Fruit fly (Drosophila melanogaster) whole organism, adult: ENCODE data around the gene Ugt36D1.

Experiments
- CG12768 ChIP-seq: fragments of 200-800 bp; sonication (Bioruptor generic); optimal IDR thresholded peaks from 2 replicates; lab custom pipeline; 2017; ENCODE audit warnings: missing biosample characterization, missing genetic modification characterization, mild to moderate bottlenecking, moderate library complexity, missing genetic modification reagents
- CG33017 ChIP-seq: fragments of 200-800 bp; sonication (Bioruptor generic); optimal IDR thresholded peaks from 2 replicates; lab custom pipeline; 2018; ENCODE audit warnings: missing biosample characterization, mild to moderate bottlenecking, missing genetic modification characterization, moderate library complexity
- CG5204 ChIP-seq: fragments of 200-800 bp; sonication (Bioruptor generic); optimal IDR thresholded peaks from 2 replicates; lab custom pipeline; 2016; ENCODE audit warnings: missing biosample characterization, missing genetic modification characterization
- CG7101 ChIP-seq: fragments of 200-800 bp; sonication (Bioruptor generic); optimal IDR thresholded peaks from 2 replicates; lab custom pipeline; 2018; ENCODE audit warnings: missing biosample characterization, mild to moderate bottlenecking, missing genetic modification characterization, moderate library complexity
- Clk ChIP-seq: fragments of 200-800 bp; sonication (Bioruptor generic); optimal IDR thresholded peaks from 2 replicates; lab custom pipeline; 2017; ENCODE audit warnings: missing biosample characterization, missing genetic modification characterization
- Crg-1 ChIP-seq: fragments of 200-800 bp; sonication (Bioruptor generic); optimal IDR thresholded peaks from 2 replicates; lab custom pipeline; 2016; ENCODE audit warnings: missing biosample characterization, missing genetic modification characterization
- Mnt ChIP-seq: fragments of 200-800 bp; sonication (Bioruptor generic); optimal IDR thresholded peaks from 2 replicates; lab custom pipeline; 2016; ENCODE audit warnings: missing biosample characterization, mild to moderate bottlenecking, missing genetic modification characterization
- kay ChIP-seq: fragments of 200-800 bp; sonication (Bioruptor generic); peaks from one replicate; lab custom pipeline; 2016; ENCODE audit warnings: missing biosample characterization, missing genetic modification characterization, borderline replicate concordance
- pad ChIP-seq: fragments of 200-800 bp; sonication (Bioruptor generic); optimal IDR thresholded peaks from 3 replicates; lab custom pipeline; 2017; ENCODE audit warnings: missing biosample characterization, missing genetic modification characterization, mild to moderate bottlenecking, moderate library complexity, missing genetic modification reagents
- tj ChIP-seq: fragments of 200-800 bp; sonication (Bioruptor generic); optimal IDR thresholded peaks from 3 replicates; lab custom pipeline; 2017; ENCODE audit warnings: missing biosample characterization, mild to moderate bottlenecking, missing genetic modification characterization, moderate library complexity

DNA sequence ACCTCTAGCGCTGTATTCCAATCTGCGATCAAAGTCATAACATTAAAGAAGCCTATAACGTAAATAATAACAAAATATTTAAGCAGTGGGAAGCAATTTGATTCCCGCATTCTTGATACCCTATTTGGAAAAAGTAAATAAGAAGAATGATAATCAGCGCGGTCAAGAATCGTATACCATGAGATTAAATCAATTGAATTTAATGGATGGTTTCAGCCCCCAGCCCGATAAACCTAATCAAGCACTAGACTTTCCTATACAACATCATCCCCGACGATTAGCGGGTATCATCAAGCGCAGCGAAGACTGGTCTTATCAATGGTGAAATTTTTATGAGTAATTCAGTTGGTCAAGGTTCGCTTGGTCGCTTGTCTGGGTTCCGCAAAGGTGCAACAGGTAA lies 20.2 kb downstream of the Ugt36D1 start:
- TF ChIP-seq pad (GFP tag; lab: Kevin White, UChicago) (no peak), Clk (GFP tag; lab: Kevin White, UChicago) (no peak), CG7101 (tag; lab: Kevin White, UChicago) (no peak), tj (no peak), Crg-1 (GFP tag; lab: Kevin White, UChicago) (no peak), CG12768 (GFP tag; lab: Kevin White, UChicago) (no peak), kay (no peak), CG33017 (no peak), Mnt (GFP tag; lab: Kevin White, UChicago) (no peak), CG5204 (GFP tag; lab: Kevin White, UChicago) (no peak)
